Worm (Caenorhabditis elegans) whole organism, mixed stage, embryonic: ENCODE measurements around the gene K07H8.5.

ENCODE experiments used
- M03D4.4 ChIP-seq: sonication (generic microtip); optimal IDR thresholded peaks from 2 replicates; lab custom pipeline; 2017; ENCODE audit warnings: mild to moderate bottlenecking, missing genetic modification characterization, missing compliant biosample characterization
- bed-3 ChIP-seq: fragments of 200-800 bp; sonication (Bioruptor generic); optimal IDR thresholded peaks from 3 replicates; lab custom pipeline; 2018; ENCODE audit warnings: mild to moderate bottlenecking, missing genetic modification characterization, moderate library complexity, missing compliant biosample characterization
- blmp-1 ChIP-seq: fragments of 150-350 bp; optimal IDR thresholded peaks from 2 replicates; lab custom pipeline; 2014; ENCODE audit warnings: missing biosample characterization, missing genetic modification characterization
- ceh-39 ChIP-seq: fragments of 150-350 bp; optimal IDR thresholded peaks from 2 replicates; lab custom pipeline; 2014; ENCODE audit warnings: missing biosample characterization, missing genetic modification characterization
- ceh-43 ChIP-seq: fragments of 200-800 bp; sonication (Bioruptor generic); optimal IDR thresholded peaks from 2 replicates; lab custom pipeline; 2018; ENCODE audit warnings: mild to moderate bottlenecking, missing genetic modification characterization, moderate library complexity, missing compliant biosample characterization
- ceh-83 ChIP-seq: fragments of 200-800 bp; sonication (Bioruptor generic); optimal IDR thresholded peaks from 2 replicates; lab custom pipeline; 2018; ENCODE audit warnings: mild to moderate bottlenecking, missing genetic modification characterization, missing compliant biosample characterization
- ces-1 ChIP-seq: fragments of 150-350 bp; optimal IDR thresholded peaks from 2 replicates; lab custom pipeline; 2014; ENCODE audit warnings: missing biosample characterization, missing genetic modification reagents, missing genetic modification characterization
- drap-1 ChIP-seq: fragments of 200-800 bp; sonication (Bioruptor generic); optimal IDR thresholded peaks from 3 replicates; lab custom pipeline; 2018; ENCODE audit warnings: mild to moderate bottlenecking, missing genetic modification characterization, missing compliant biosample characterization
- elt-3 ChIP-seq: fragments of 150-350 bp; optimal IDR thresholded peaks from 2 replicates; lab custom pipeline; 2014; ENCODE audit warnings: missing biosample characterization, missing genetic modification characterization
- flh-1 ChIP-seq: fragments of 200-800 bp; sonication (Bioruptor generic); optimal IDR thresholded peaks from 2 replicates; lab custom pipeline; 2018; ENCODE audit warnings: mild to moderate bottlenecking, missing genetic modification characterization, moderate library complexity, missing compliant biosample characterization
- ham-2 ChIP-seq: fragments of 200-800 bp; sonication (Bioruptor generic); optimal IDR thresholded peaks from 2 replicates; lab custom pipeline; 2018; ENCODE audit warnings: mild to moderate bottlenecking, missing genetic modification characterization, missing compliant biosample characterization
- hlh-1 ChIP-seq: fragments of 150-350 bp; optimal IDR thresholded peaks from 2 replicates; lab custom pipeline; 2014; ENCODE audit warnings: missing biosample characterization, missing genetic modification reagents, missing genetic modification characterization
- lin-13 ChIP-seq: fragments of 150-350 bp; optimal IDR thresholded peaks from 2 replicates; lab custom pipeline; 2014; ENCODE audit warnings: missing biosample characterization, missing genetic modification characterization
- lin-32 ChIP-seq: fragments of 200-800 bp; sonication (Bioruptor generic); optimal IDR thresholded peaks from 2 replicates; lab custom pipeline; 2018; ENCODE audit warnings: mild to moderate bottlenecking, missing genetic modification characterization, missing compliant biosample characterization
- lsy-2 ChIP-seq: fragments of 150-350 bp; optimal IDR thresholded peaks from 2 replicates; lab custom pipeline; 2014; ENCODE audit warnings: missing biosample characterization, missing genetic modification characterization
- mep-1 ChIP-seq: fragments of 150-350 bp; optimal IDR thresholded peaks from 2 replicates; lab custom pipeline; 2017; ENCODE audit warnings: missing biosample characterization, missing genetic modification reagents, missing genetic modification characterization, inconsistent platforms
- nhr-12 ChIP-seq: fragments of 150-350 bp; optimal IDR thresholded peaks from 2 replicates; lab custom pipeline; 2014; ENCODE audit warnings: missing biosample characterization, missing genetic modification characterization
- nhr-2 ChIP-seq: fragments of 150-350 bp; optimal IDR thresholded peaks from 2 replicates; lab custom pipeline; 2014; ENCODE audit warnings: missing biosample characterization, missing genetic modification characterization
- nhr-237 ChIP-seq: fragments of 150-350 bp; optimal IDR thresholded peaks from 2 replicates; lab custom pipeline; 2014; ENCODE audit warnings: missing biosample characterization, missing genetic modification characterization
- nhr-28 ChIP-seq: fragments of 150-350 bp; optimal IDR thresholded peaks from 2 replicates; lab custom pipeline; 2014; ENCODE audit warnings: missing biosample characterization, missing genetic modification characterization
- nhr-76 ChIP-seq: sonication (generic microtip); optimal IDR thresholded peaks from 2 replicates; lab custom pipeline; 2017; ENCODE audit warnings: missing biosample characterization, missing genetic modification characterization
- pha-4 ChIP-seq: fragments of 150-350 bp; optimal IDR thresholded peaks from 2 replicates; lab custom pipeline; 2018; ENCODE audit warnings: missing biosample characterization, missing genetic modification reagents, missing genetic modification characterization
- sem-2 ChIP-seq: fragments of 200-800 bp; sonication (Bioruptor generic); optimal IDR thresholded peaks from 2 replicates; lab custom pipeline; 2018; ENCODE audit warnings: mild to moderate bottlenecking, missing genetic modification characterization, missing compliant biosample characterization
- snpc-4 ChIP-seq: fragments of 150-350 bp; optimal IDR thresholded peaks from 2 replicates; lab custom pipeline; 2014; ENCODE audit warnings: missing biosample characterization, missing genetic modification characterization
- sptf-1 ChIP-seq: sonication (generic microtip); optimal IDR thresholded peaks from 2 replicates; lab custom pipeline; 2017; ENCODE audit warnings: mild to moderate bottlenecking, missing genetic modification characterization, moderate library complexity, missing compliant biosample characterization
- tbx-8 ChIP-seq: fragments of 200-800 bp; sonication (Bioruptor generic); optimal IDR thresholded peaks from 2 replicates; lab custom pipeline; 2018; ENCODE audit warnings: mild to moderate bottlenecking, missing genetic modification characterization, moderate library complexity, missing compliant biosample characterization
- unc-120 ChIP-seq: sonication (generic microtip); optimal IDR thresholded peaks from 2 replicates; lab custom pipeline; 2017; ENCODE audit warnings: missing genetic modification characterization, missing compliant biosample characterization; ENCODE audit not compliant: poor library complexity, severe bottlenecking
- unc-62 ChIP-seq: fragments of 150-350 bp; optimal IDR thresholded peaks from 2 replicates; lab custom pipeline; 2014; ENCODE audit warnings: missing biosample characterization, missing genetic modification reagents, missing genetic modification characterization

Gene K07H8.5

ce11 chrIV:8291232-8291631 lies 23.1 kb downstream of the K07H8.5 start, which contains the start of gene K07H8.2:
Gene K07H8.2, plus strand, starts transcription at chrIV:8291532.
- TF ChIP-seq sptf-1 (tag; lab: Kevin White, UChicago): no peak
- TF ChIP-seq mep-1 (tag; lab: Kevin White, UChicago): no peak
- no peak for TF ChIP-seq lsy-2 (tag; lab: Kevin White, UChicago)
- TF ChIP-seq blmp-1: no peak
- no peak for TF ChIP-seq lin-13 (tag; lab: Kevin White, UChicago)
- TF ChIP-seq bed-3 (GFP tag; lab: Kevin White, UChicago): no peak
- TF ChIP-seq nhr-237 (tag; lab: Kevin White, UChicago): no peak
- no peak for TF ChIP-seq ceh-43 (GFP tag; lab: Kevin White, UChicago)
- no peak for TF ChIP-seq ceh-39 (tag; lab: Kevin White, UChicago)
- TF ChIP-seq nhr-12 (tag; lab: Kevin White, UChicago): no peak
- no peak for TF ChIP-seq ham-2
- no peak for TF ChIP-seq nhr-2 (tag; lab: Kevin White, UChicago)
- no peak for TF ChIP-seq lin-32 (GFP tag; lab: Kevin White, UChicago)
- TF ChIP-seq pha-4: no peak
- no peak for TF ChIP-seq unc-120 (tag; lab: Kevin White, UChicago)
- TF ChIP-seq ceh-83 (GFP tag; lab: Kevin White, UChicago): no peak
- no peak for TF ChIP-seq nhr-28 (tag; lab: Kevin White, UChicago)
- no peak for TF ChIP-seq ces-1 (GFP tag; lab: Kevin White, UChicago)
- no peak for TF ChIP-seq drap-1
- TF ChIP-seq hlh-1: no peak

- TF ChIP-seq lin-32 (GFP tag; lab: Kevin White, UChicago) (no peak), M03D4.4 (tag; lab: Kevin White, UChicago) (no peak), pha-4 (no peak), unc-62 (GFP tag; lab: Kevin White, UChicago) (no peak), elt-3 (no peak), nhr-12 (tag; lab: Kevin White, UChicago) (no peak), bed-3 (GFP tag; lab: Kevin White, UChicago) (no peak), ham-2 (no peak), nhr-28 (tag; lab: Kevin White, UChicago) (no peak), nhr-237 (tag; lab: Kevin White, UChicago) (no peak), sem-2 (GFP tag; lab: Kevin White, UChicago) (no peak), sptf-1 (tag; lab: Kevin White, UChicago) (no peak), lin-13 (tag; lab: Kevin White, UChicago) (no peak), unc-120 (tag; lab: Kevin White, UChicago) (no peak), nhr-76 (no peak), tbx-8 (GFP tag; lab: Kevin White, UChicago) (no peak), lsy-2 (tag; lab: Kevin White, UChicago) (no peak)
These were observed 26.5 kb downstream of the K07H8.5 start, which contains the start of gene tbce-1 for ce11 chrIV:8294650-8295049. Gene tbce-1, plus strand, starts transcription at chrIV:8294690.

- TF ChIP-seq nhr-28 (tag; lab: Kevin White, UChicago) (no peak), nhr-2 (tag; lab: Kevin White, UChicago) (no peak), flh-1 (GFP tag; lab: Kevin White, UChicago) (no peak), snpc-4 (tag; lab: Kevin White, UChicago) (no peak), ceh-43 (GFP tag; lab: Kevin White, UChicago) (no peak), sem-2 (GFP tag; lab: Kevin White, UChicago) (no peak)
These were observed 29.1 kb downstream of the K07H8.5 start, which contains the start of gene nprl-3 for ce11 chrIV:8297192-8297591. Gene nprl-3, plus strand, starts transcription at chrIV:8297492.

DNA sequence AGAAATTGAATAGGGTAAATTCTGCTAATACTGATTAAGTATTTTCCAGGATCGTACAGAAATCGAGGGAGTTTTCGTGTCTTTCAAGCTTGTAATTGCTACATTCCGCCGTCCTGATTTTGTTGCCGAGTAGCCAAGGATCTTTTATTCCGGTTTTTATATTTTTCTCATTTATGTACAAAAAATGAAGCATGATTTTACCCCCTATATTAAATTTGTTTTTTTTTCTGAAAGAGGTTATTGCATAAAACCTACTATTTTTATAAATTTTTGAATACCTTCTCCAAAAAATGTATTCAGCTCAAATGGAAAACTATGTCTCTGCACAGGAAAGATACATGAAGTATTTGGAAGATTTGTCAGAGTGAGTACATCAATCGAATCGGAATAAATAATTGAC lies 31.5 kb downstream of the K07H8.5 start, which contains the start of gene F35H10.6:
Gene F35H10.6, plus strand, starts transcription at position 301 of the 400 bp plus-strand sequence.
- no peak for TF ChIP-seq nhr-237 (tag; lab: Kevin White, UChicago)
- no peak for TF ChIP-seq ceh-43 (GFP tag; lab: Kevin White, UChicago)
- no peak for TF ChIP-seq flh-1 (GFP tag; lab: Kevin White, UChicago)
- no peak for TF ChIP-seq hlh-1
- TF ChIP-seq ham-2: no peak

- TF ChIP-seq nhr-237 (tag; lab: Kevin White, UChicago) (no peak), sem-2 (GFP tag; lab: Kevin White, UChicago) (no peak), blmp-1 (no peak), ceh-39 (tag; lab: Kevin White, UChicago) (no peak), nhr-12 (tag; lab: Kevin White, UChicago) (no peak)
These were observed 32.3 kb downstream of the K07H8.5 start, which contains the start of gene F35H10.5 for ce11 chrIV:8300468-8300867. Gene F35H10.5, plus strand, starts transcription at chrIV:8300768.
